Fruit fly (Drosophila melanogaster) whole organism, embryonic: ENCODE measurements around the gene Cht6.

Source experiments
- Bteb2 ChIP-seq: fragments of 200-800 bp; sonication (Bioruptor generic); optimal IDR thresholded peaks from 2 replicates; lab custom pipeline; 2016; ENCODE audit warnings: missing biosample characterization, missing genetic modification characterization
- CG10543 ChIP-seq: fragments of 200-800 bp; sonication (Bioruptor generic); optimal IDR thresholded peaks from 3 replicates; lab custom pipeline; 2017; ENCODE audit warnings: missing biosample characterization, mild to moderate bottlenecking, missing genetic modification characterization, moderate library complexity
- CG10654 ChIP-seq: fragments of 200-800 bp; sonication (Bioruptor generic); optimal IDR thresholded peaks from 2 replicates; lab custom pipeline; 2016; ENCODE audit warnings: missing biosample characterization, missing genetic modification characterization
- CG11696 ChIP-seq: fragments of 200-800 bp; sonication (Bioruptor generic); IDR thresholded peaks from 2 replicates; pipeline ENCODE4 v1.3.6; 2022; ENCODE audit warnings: missing biosample characterization, missing genetic modification characterization
- CG14441 ChIP-seq: fragments of 200-800 bp; sonication (Bioruptor generic); IDR thresholded peaks from 2 replicates; pipeline ENCODE4 v1.3.6; 2022; ENCODE audit warnings: missing biosample characterization, missing genetic modification characterization
- CG14965 ChIP-seq: fragments of 200-800 bp; sonication (Bioruptor generic); optimal IDR thresholded peaks from 2 replicates; lab custom pipeline; 2016; ENCODE audit warnings: missing biosample characterization, missing genetic modification characterization, borderline replicate concordance
- CG15479 ChIP-seq: fragments of 200-800 bp; sonication (Bioruptor generic); optimal IDR thresholded peaks from 3 replicates; lab custom pipeline; 2019; ENCODE audit warnings: missing biosample characterization, mild to moderate bottlenecking, missing genetic modification characterization, moderate library complexity
- CG1602 ChIP-seq: fragments of 200-800 bp; sonication (Bioruptor generic); optimal IDR thresholded peaks from 3 replicates; lab custom pipeline; 2016; ENCODE audit warnings: missing biosample characterization, missing genetic modification characterization
- CG17186 ChIP-seq: fragments of 200-800 bp; sonication (Bioruptor generic); optimal IDR thresholded peaks from 3 replicates; lab custom pipeline; 2017; ENCODE audit warnings: missing biosample characterization, missing genetic modification reagents, missing genetic modification characterization
- CG17612 ChIP-seq: fragments of 200-800 bp; sonication (Bioruptor generic); IDR thresholded peaks from 2 replicates; pipeline ENCODE4 v1.3.6; 2022; ENCODE audit warnings: missing biosample characterization, missing genetic modification characterization
- CG18619 ChIP-seq: fragments of 200-800 bp; sonication (Bioruptor generic); optimal IDR thresholded peaks from 3 replicates; lab custom pipeline; 2017; ENCODE audit warnings: missing biosample characterization, mild to moderate bottlenecking, missing genetic modification characterization
- CG30431 ChIP-seq: fragments of 200-800 bp; sonication (Bioruptor generic); optimal IDR thresholded peaks from 2 replicates; lab custom pipeline; 2017; ENCODE audit warnings: missing biosample characterization, missing genetic modification characterization
- CG4404 ChIP-seq: fragments of 200-800 bp; sonication (Bioruptor generic); IDR thresholded peaks from 2 replicates; pipeline ENCODE4 v1.3.6; 2022; ENCODE audit warnings: missing biosample characterization, missing genetic modification characterization
- CG5180 ChIP-seq: fragments of 200-800 bp; sonication (Bioruptor generic); optimal IDR thresholded peaks from 3 replicates; lab custom pipeline; 2017; ENCODE audit warnings: missing biosample characterization, missing genetic modification characterization, mild to moderate bottlenecking, moderate library complexity, missing genetic modification reagents
- CG6791 ChIP-seq: fragments of 200-800 bp; sonication (Bioruptor generic); IDR thresholded peaks from 3 replicates; pipeline ENCODE4 v1.3.6; 2022; ENCODE audit warnings: missing biosample characterization, missing genetic modification characterization; ENCODE audit not compliant: partially characterized antibody
- CG7963 ChIP-seq: fragments of 200-800 bp; sonication (Bioruptor generic); IDR thresholded peaks from 3 replicates; pipeline ENCODE4 v1.3.6; 2022; ENCODE audit warnings: missing biosample characterization, missing genetic modification characterization; ENCODE audit not compliant: partially characterized antibody
- CG8089 ChIP-seq: fragments of 200-800 bp; sonication (Bioruptor generic); optimal IDR thresholded peaks from 3 replicates; lab custom pipeline; 2016; ENCODE audit warnings: missing biosample characterization, missing genetic modification characterization
- CG9215 ChIP-seq: fragments of 200-800 bp; sonication (Bioruptor generic); IDR thresholded peaks from 2 replicates; pipeline ENCODE4 v1.3.6; 2022; ENCODE audit warnings: missing biosample characterization, missing genetic modification characterization
- CG9437 ChIP-seq: fragments of 200-800 bp; sonication (Bioruptor generic); optimal IDR thresholded peaks from 2 replicates; lab custom pipeline; 2018; ENCODE audit warnings: missing biosample characterization, mild to moderate bottlenecking, missing genetic modification characterization
- CG9797 ChIP-seq: fragments of 200-800 bp; sonication (Bioruptor generic); optimal IDR thresholded peaks from 3 replicates; lab custom pipeline; 2018; ENCODE audit warnings: missing biosample characterization, mild to moderate bottlenecking, missing genetic modification characterization
- CG9932 ChIP-seq: fragments of 200-800 bp; sonication (Bioruptor generic); IDR thresholded peaks from 2 replicates; pipeline ENCODE4 v1.3.6; 2022; ENCODE audit warnings: missing biosample characterization, missing genetic modification characterization
- Doc2 ChIP-seq: fragments of 200-800 bp; sonication (Bioruptor generic); IDR thresholded peaks from 2 replicates; pipeline ENCODE4 v1.3.6; 2022; ENCODE audit warnings: missing biosample characterization, missing genetic modification characterization
- Doc3 ChIP-seq: fragments of 200-800 bp; sonication (Bioruptor generic); IDR thresholded peaks from 3 replicates; pipeline ENCODE4 v1.3.6; 2022; ENCODE audit warnings: missing biosample characterization, missing genetic modification characterization; ENCODE audit not compliant: partially characterized antibody
- Fer1 ChIP-seq: fragments of 200-800 bp; sonication (Bioruptor generic); optimal IDR thresholded peaks from 2 replicates; lab custom pipeline; 2017; ENCODE audit warnings: missing biosample characterization, mild to moderate bottlenecking, missing genetic modification characterization
- Fer2 ChIP-seq: fragments of 200-800 bp; sonication (Bioruptor generic); optimal IDR thresholded peaks from 2 replicates; lab custom pipeline; 2018; ENCODE audit warnings: missing biosample characterization, mild to moderate bottlenecking, missing genetic modification characterization, moderate library complexity
- HLH4C ChIP-seq: fragments of 200-800 bp; sonication (Bioruptor generic); IDR thresholded peaks from 3 replicates; pipeline ENCODE4 v1.3.6; 2022; ENCODE audit warnings: missing biosample characterization, missing genetic modification characterization; ENCODE audit not compliant: partially characterized antibody
- Scr ChIP-seq: fragments of 200-800 bp; sonication (Bioruptor generic); IDR thresholded peaks from 2 replicates; pipeline ENCODE4 v1.3.6; 2022; ENCODE audit warnings: missing biosample characterization, missing genetic modification characterization; ENCODE audit not compliant: partially characterized antibody
- Sry-δ ChIP-seq: fragments of 200-800 bp; sonication (Bioruptor generic); optimal IDR thresholded peaks from 2 replicates; lab custom pipeline; 2016; ENCODE audit warnings: missing biosample characterization, missing genetic modification characterization
- Taf1 ChIP-seq: fragments of 200-800 bp; sonication (Bioruptor generic); IDR thresholded peaks from 2 replicates; pipeline ENCODE4 v1.3.6; 2022; ENCODE audit warnings: missing biosample characterization, missing genetic modification characterization
- cas ChIP-seq: fragments of 200-800 bp; sonication (Bioruptor generic); IDR thresholded peaks from 2 replicates; pipeline ENCODE4 v1.3.6; 2022; ENCODE audit warnings: missing biosample characterization, missing genetic modification characterization
- caup ChIP-seq: fragments of 200-800 bp; sonication (Bioruptor generic); optimal IDR thresholded peaks from 3 replicates; lab custom pipeline; 2017; ENCODE audit warnings: missing biosample characterization, mild to moderate bottlenecking, missing genetic modification characterization, moderate library complexity; ENCODE audit not compliant: severe bottlenecking
- crc ChIP-seq: fragments of 200-800 bp; sonication (Bioruptor generic); optimal IDR thresholded peaks from 2 replicates; lab custom pipeline; 2016; ENCODE audit warnings: missing biosample characterization, missing genetic modification characterization
- crol ChIP-seq: fragments of 200-800 bp; sonication (Bioruptor generic); IDR thresholded peaks from 2 replicates; pipeline ENCODE4 v1.3.6; 2022; ENCODE audit warnings: missing biosample characterization, missing genetic modification characterization
- cwo ChIP-seq: fragments of 200-800 bp; sonication (Bioruptor generic); optimal IDR thresholded peaks from 3 replicates; lab custom pipeline; 2017; ENCODE audit warnings: missing biosample characterization, missing genetic modification characterization, mild to moderate bottlenecking, moderate library complexity, missing genetic modification reagents
- h ChIP-seq: fragments of >200 bp; optimal IDR thresholded peaks from 2 replicates; lab custom pipeline; 2017
- lilli ChIP-seq: fragments of 200-800 bp; sonication (Bioruptor generic); optimal IDR thresholded peaks from 3 replicates; lab custom pipeline; 2016; ENCODE audit warnings: missing biosample characterization, missing genetic modification characterization
- org-1 ChIP-seq: fragments of 200-800 bp; sonication (Bioruptor generic); optimal IDR thresholded peaks from 2 replicates; lab custom pipeline; 2017; ENCODE audit warnings: missing biosample characterization, missing genetic modification characterization
- otp ChIP-seq: fragments of 200-800 bp; sonication (Bioruptor generic); IDR thresholded peaks from 3 replicates; pipeline ENCODE4, ENCODE4 v1.3.6; 2022; ENCODE audit warnings: missing biosample characterization, missing genetic modification characterization
- pfk ChIP-seq: fragments of 200-800 bp; sonication (Bioruptor generic); optimal IDR thresholded peaks from 2 replicates; lab custom pipeline; 2018; ENCODE audit warnings: missing biosample characterization, mild to moderate bottlenecking, missing genetic modification characterization, moderate library complexity
- pnt ChIP-seq: fragments of 200-800 bp; sonication (Bioruptor generic); optimal IDR thresholded peaks from 3 replicates; lab custom pipeline; 2016; ENCODE audit warnings: missing biosample characterization, missing genetic modification characterization
- ro ChIP-seq: fragments of 200-800 bp; sonication (Bioruptor generic); IDR thresholded peaks from 2 replicates; pipeline ENCODE4 v1.3.6; 2022; ENCODE audit warnings: missing biosample characterization, missing genetic modification characterization
- scrt ChIP-seq: fragments of 200-800 bp; sonication (Bioruptor generic); optimal IDR thresholded peaks from 2 replicates; lab custom pipeline; 2018; ENCODE audit warnings: missing biosample characterization, mild to moderate bottlenecking, missing genetic modification characterization, moderate library complexity
- so ChIP-seq: fragments of 200-800 bp; sonication (Bioruptor generic); IDR thresholded peaks from 3 replicates; pipeline ENCODE4 v1.3.6; 2022; ENCODE audit warnings: missing biosample characterization, missing genetic modification characterization
- vfl ChIP-seq: fragments of 200-800 bp; sonication (Bioruptor generic); optimal IDR thresholded peaks from 2 replicates; lab custom pipeline; 2016; ENCODE audit warnings: missing biosample characterization, missing genetic modification characterization
- vnd ChIP-seq: fragments of 200-800 bp; sonication (Bioruptor generic); IDR thresholded peaks from 3 replicates; pipeline ENCODE4 v1.3.6; 2022; ENCODE audit warnings: missing biosample characterization, missing genetic modification characterization; ENCODE audit not compliant: partially characterized antibody
- wor ChIP-seq: fragments of 200-800 bp; sonication (Bioruptor generic); IDR thresholded peaks from 2 replicates; pipeline ENCODE4 v1.3.6; 2022; ENCODE audit warnings: missing biosample characterization, missing genetic modification characterization

The Cht6 gene

DNA sequence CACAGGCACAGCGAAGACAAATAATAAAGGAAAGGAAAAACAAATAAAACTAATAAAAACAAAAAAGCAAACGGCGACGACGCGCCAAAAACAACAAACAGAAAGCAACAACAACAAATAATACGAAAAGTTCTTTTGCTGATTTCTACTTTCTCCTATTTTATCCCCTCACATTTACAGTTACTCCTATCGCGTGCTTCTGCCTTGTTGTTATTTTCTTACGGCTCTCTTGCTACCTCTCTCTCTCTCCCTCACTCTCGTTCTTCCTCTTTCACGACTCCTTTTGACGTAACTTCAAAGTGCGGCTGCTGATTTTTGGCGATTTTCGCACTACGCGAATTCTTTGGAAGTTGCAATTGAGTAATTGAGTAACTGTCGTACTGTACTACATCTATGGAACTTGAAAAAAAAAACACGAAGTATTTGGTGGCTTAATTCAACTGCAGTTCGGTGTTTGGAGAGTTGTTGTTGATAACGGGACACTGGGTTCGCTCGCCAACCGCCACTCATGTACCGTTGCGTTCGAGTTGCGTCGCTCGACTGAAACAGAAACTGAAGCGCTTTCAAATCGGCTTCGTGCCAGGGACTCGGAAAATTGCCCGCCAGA, 53.8 kb downstream of the Cht6 start, which contains the start of gene CG15312 (continued):
- TF ChIP-seq HLH4C (GFP tag; lab: Robert Waterston, UW), result no peak
- TF ChIP-seq wor (GFP tag; lab: Robert Waterston, UW), result no peak
- no peak for TF ChIP-seq CG30431 (GFP tag; lab: Kevin White, UChicago)
- TF ChIP-seq CG15479, result no peak
- TF ChIP-seq CG4404, result no peak
- TF ChIP-seq CG9437 (GFP tag; lab: Kevin White, UChicago), result no peak
- peak; percentile 35 for TF ChIP-seq CG5180 (GFP tag; lab: Kevin White, UChicago)
- no peak for TF ChIP-seq h (lab: Kevin White, UChicago)
- TF ChIP-seq CG9932 (GFP tag; lab: Robert Waterston, UW), result no peak

DNA sequence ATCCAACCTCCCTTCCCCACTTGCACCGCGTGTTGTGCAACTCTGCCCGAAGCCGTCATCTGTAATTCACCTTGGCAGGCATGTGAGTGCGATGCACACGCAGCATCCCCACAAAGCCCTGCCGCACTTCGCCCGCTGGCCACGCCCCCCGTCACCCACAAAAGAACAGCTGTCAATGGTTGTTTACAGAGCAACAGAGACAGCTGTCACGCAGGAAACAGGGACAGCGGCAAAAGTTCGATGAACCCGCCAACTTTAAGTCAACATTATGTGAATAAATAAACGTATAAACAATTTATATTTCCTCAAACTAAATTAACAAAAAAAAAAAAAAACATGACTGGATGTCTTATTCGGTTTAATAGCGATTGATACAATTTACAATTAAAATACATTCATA, 54.9 kb downstream of the Cht6 start:
- TF ChIP-seq CG17612 (GFP tag; lab: Robert Waterston, UW) (no peak), CG10654 (GFP tag; lab: Kevin White, UChicago) (no peak), so (GFP tag; lab: Robert Waterston, UW) (no peak), crol (peak; percentile 60), CG8089 (GFP tag; lab: Kevin White, UChicago) (no peak), caup (GFP tag; lab: Kevin White, UChicago) (no peak), CG17186 (GFP tag; lab: Kevin White, UChicago) (no peak)
- TF ChIP-seq, all 482 proteins: peak for 1

DNA sequence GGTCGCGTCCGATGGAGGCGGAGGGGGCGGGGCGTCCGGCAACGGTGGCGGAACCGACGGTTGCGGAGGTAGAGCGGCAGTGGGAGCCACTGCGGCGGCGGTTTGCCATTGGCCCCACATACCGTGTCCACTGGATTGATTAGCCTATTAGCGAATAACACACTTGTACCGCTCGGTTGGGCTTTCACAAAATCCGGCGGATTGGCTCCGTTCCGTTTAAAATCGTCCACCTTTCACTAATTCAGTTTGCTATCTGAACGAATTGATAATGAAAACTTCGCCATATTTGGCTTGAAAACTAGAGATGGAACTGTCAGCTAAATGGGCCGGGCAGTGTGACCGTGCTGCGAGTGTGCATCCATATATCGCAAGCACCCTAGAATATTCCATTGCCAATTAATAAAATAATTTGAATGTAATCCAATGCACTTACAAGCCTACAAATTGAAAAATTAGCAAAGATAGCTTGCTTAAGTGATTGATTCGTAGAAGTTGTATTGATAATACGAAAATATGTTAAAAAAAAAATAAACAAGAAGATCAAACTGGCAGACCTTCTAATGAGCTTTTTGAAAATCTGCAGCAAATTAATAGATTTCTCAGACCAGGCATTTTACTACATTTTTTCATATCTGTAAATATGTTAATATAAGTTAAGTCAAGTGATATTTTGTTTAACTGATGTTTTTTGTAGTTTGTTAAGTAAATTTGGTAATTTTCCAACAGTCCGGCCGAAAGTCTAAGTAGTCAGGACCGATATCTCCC, 65.7 kb downstream of the Cht6 start, which contains the start of gene ZAP3:
ZAP3 (minus strand) TSS at position 308 of the 765 bp plus-strand sequence.
- TF ChIP-seq CG9215, result no peak
- TF ChIP-seq Taf1 (GFP tag; lab: Robert Waterston, UW), result no peak
- peak; percentile 40; the same call in 1 of the 3 replicates for TF ChIP-seq CG7963
- TF ChIP-seq pnt (GFP tag; lab: Kevin White, UChicago), result no peak
- TF ChIP-seq Doc3 (GFP tag; lab: Robert Waterston, UW), result peak; percentile 37; the same call in 1 of the 3 replicates
- no peak for TF ChIP-seq Doc2
- no peak for TF ChIP-seq vfl
- TF ChIP-seq CG9797 (GFP tag; lab: Kevin White, UChicago), result peak; percentile 51
- no peak for TF ChIP-seq Fer2 (tag; lab: Kevin White, UChicago)
- TF ChIP-seq lilli (GFP tag; lab: Kevin White, UChicago), result no peak
- TF ChIP-seq Scr (GFP tag; lab: Robert Waterston, UW), result peak; percentile 56; the same call in 1 of the 2 replicates
- TF ChIP-seq cwo (GFP tag; lab: Kevin White, UChicago), result no peak
- no peak for TF ChIP-seq cas (GFP tag; lab: Robert Waterston, UW)
- TF ChIP-seq CG14441 (GFP tag; lab: Robert Waterston, UW), result no peak
- no peak for TF ChIP-seq otp (GFP tag; lab: Robert Waterston, UW)
- TF ChIP-seq Bteb2 (GFP tag; lab: Kevin White, UChicago), result no peak
- TF ChIP-seq CG1602, result no peak
- TF ChIP-seq h (lab: Kevin White, UChicago), result no peak
- TF ChIP-seq org-1 (GFP tag; lab: Kevin White, UChicago), result no peak
- TF ChIP-seq vnd (GFP tag; lab: Robert Waterston, UW), result 0 out of 3 replicates have a peak, but pooled peaks have one; percentile 34
- no peak for TF ChIP-seq scrt (GFP tag; lab: Kevin White, UChicago)
- no peak for TF ChIP-seq ro (GFP tag; lab: Robert Waterston, UW)
- TF ChIP-seq CG10543 (GFP tag; lab: Kevin White, UChicago), result no peak
- no peak for TF ChIP-seq CG11696 (GFP tag; lab: Robert Waterston, UW)
- peak; percentile 80 for TF ChIP-seq Sry-δ (GFP tag; lab: Kevin White, UChicago)
- peak; percentile 51; the same call in 1 of the 3 replicates for TF ChIP-seq CG6791 (GFP tag; lab: Robert Waterston, UW)
- no peak for TF ChIP-seq CG18619
- TF ChIP-seq Fer1 (GFP tag; lab: Kevin White, UChicago), result peak; percentile 16
- no peak for TF ChIP-seq CG14965
- TF ChIP-seq pfk, result no peak
- TF ChIP-seq crc (GFP tag; lab: Kevin White, UChicago), result no peak
